Worm (Caenorhabditis elegans) whole organism, L1 larva: ENCODE data around the gene T25D1.1.

Source experiments
- C04F5.9 ChIP-seq: sonication (generic microtip); optimal IDR thresholded peaks from 2 replicates; lab custom pipeline; 2016; ENCODE audit warnings: missing genetic modification characterization, missing compliant biosample characterization
- C16A3.4 ChIP-seq: fragments of 150-350 bp; optimal IDR thresholded peaks from 2 replicates; lab custom pipeline; 2014; ENCODE audit warnings: missing biosample characterization, missing genetic modification characterization
- Y116A8C.19 ChIP-seq: sonication (generic microtip); optimal IDR thresholded peaks from 2 replicates; lab custom pipeline; 2016; ENCODE audit warnings: missing compliant biosample characterization, missing genetic modification characterization, borderline replicate concordance
- blmp-1 ChIP-seq: fragments of 150-350 bp; optimal IDR thresholded peaks from 2 replicates; lab custom pipeline; 2014; ENCODE audit warnings: missing biosample characterization, missing genetic modification characterization
- ceh-63 ChIP-seq: fragments of 200-800 bp; sonication (Bioruptor generic); optimal IDR thresholded peaks from 2 replicates; lab custom pipeline; 2018; ENCODE audit warnings: mild to moderate bottlenecking, missing genetic modification characterization, missing compliant biosample characterization
- ceh-82 ChIP-seq, 3 experiments: fragments of 150-350 bp in 1 of 3; sonication (generic microtip) in 2 of 3; optimal IDR thresholded peaks; 2 replicates each; lab custom pipeline; 2014 to 2017; ENCODE audit warnings: missing biosample characterization in 3 of 3, missing genetic modification characterization in 3 of 3
- ces-1 ChIP-seq: fragments of 150-350 bp; optimal IDR thresholded peaks from 2 replicates; lab custom pipeline; 2014; ENCODE audit warnings: missing biosample characterization, missing genetic modification reagents, missing genetic modification characterization
- elt-2 ChIP-seq: sonication (generic microtip); optimal IDR thresholded peaks from 2 replicates; lab custom pipeline; 2016; ENCODE audit warnings: missing genetic modification characterization, mild to moderate bottlenecking, inconsistent platforms, missing compliant biosample characterization, missing genetic modification reagents
- elt-3 ChIP-seq, 6 experiments: fragments of 150-350 bp in 1 of 6; sonication (generic microtip); optimal IDR thresholded peaks; 2 replicates each; lab custom pipeline; 2017 to 2018; ENCODE audit warnings: missing biosample characterization in 6 of 6, missing genetic modification characterization in 6 of 6, inconsistent platforms in 1 of 6
- fkh-10 ChIP-seq: sonication (generic microtip); optimal IDR thresholded peaks from 2 replicates; lab custom pipeline; 2017; ENCODE audit warnings: missing biosample characterization, missing genetic modification reagents, missing genetic modification characterization
- grh-1 ChIP-seq: fragments of 200-800 bp; sonication (Bioruptor generic); IDR thresholded peaks from 2 replicates; pipeline ENCODE4 v1.3.6; 2022; ENCODE audit warnings: missing genetic modification reagents, missing genetic modification characterization, missing compliant biosample characterization
- isw-1 ChIP-seq: fragments of 200-800 bp; sonication (Bioruptor generic); IDR thresholded peaks from 2 replicates; pipeline ENCODE4 v1.3.6; 2022; ENCODE audit warnings: missing genetic modification characterization, missing compliant biosample characterization
- lin-14 ChIP-seq: fragments of 200-800 bp; sonication (Bioruptor generic); optimal IDR thresholded peaks from 2 replicates; lab custom pipeline; 2018; ENCODE audit warnings: mild to moderate bottlenecking, missing genetic modification characterization, moderate library complexity, missing compliant biosample characterization
- lin-15B ChIP-seq: fragments of 150-350 bp; sonication (generic microtip); optimal IDR thresholded peaks from 3 replicates; lab custom pipeline; 2014; ENCODE audit warnings: missing biosample characterization, missing genetic modification characterization
- nhr-19 ChIP-seq: fragments of 200-800 bp; sonication (Bioruptor generic); conservative IDR thresholded peaks from 2 replicates; pipeline ENCODE4 v1.3.6; 2022; ENCODE audit warnings: missing genetic modification characterization, missing compliant biosample characterization
- nhr-237 ChIP-seq: fragments of 150-350 bp; optimal IDR thresholded peaks from 2 replicates; lab custom pipeline; 2014; ENCODE audit warnings: missing biosample characterization, missing genetic modification characterization
- pag-3 ChIP-seq: sonication (generic microtip); optimal IDR thresholded peaks from 2 replicates; lab custom pipeline; 2017; ENCODE audit warnings: missing genetic modification characterization, mild to moderate bottlenecking, missing compliant biosample characterization, antibody characterized with exemption, borderline replicate concordance; ENCODE audit not compliant: insufficient read depth
- snpc-4 ChIP-seq: fragments of 150-350 bp; optimal IDR thresholded peaks from 2 replicates; lab custom pipeline; 2014; ENCODE audit warnings: missing biosample characterization, missing genetic modification characterization
- snu-23 ChIP-seq: sonication (generic microtip); optimal IDR thresholded peaks from 2 replicates; lab custom pipeline; 2016; ENCODE audit warnings: missing genetic modification characterization, missing compliant biosample characterization
- unc-86 ChIP-seq: sonication (generic microtip); optimal IDR thresholded peaks from 2 replicates; lab custom pipeline; 2016; ENCODE audit warnings: missing genetic modification characterization, missing compliant biosample characterization
- unc-98 ChIP-seq: fragments of 200-800 bp; sonication (Bioruptor generic); IDR thresholded peaks from 2 replicates; pipeline ENCODE4 v1.3.6; 2022; ENCODE audit warnings: missing genetic modification characterization, missing compliant biosample characterization
- ztf-11 ChIP-seq, 2 experiments: sonication (generic microtip); optimal IDR thresholded peaks; 2 replicates each; lab custom pipeline; 2016 to 2017; ENCODE audit warnings: missing genetic modification characterization in 2 of 2, missing biosample characterization in 1 of 2, missing compliant biosample characterization in 1 of 2
- ztf-4 ChIP-seq: fragments of 150-350 bp; optimal IDR thresholded peaks from 2 replicates; lab custom pipeline; 2014; ENCODE audit warnings: missing biosample characterization, missing genetic modification characterization

The T25D1.1 gene

ce11 chrX:16558776-16559175 lies 39.2 kb downstream of the T25D1.1 start (continued):
- peak; percentile 13 for TF ChIP-seq elt-2

ce11 chrX:16559387-16559786 lies 39.8 kb downstream of the T25D1.1 start:
- no peak for TF ChIP-seq C16A3.4 (tag; lab: Kevin White, UChicago)
- no peak for TF ChIP-seq C04F5.9 (tag; lab: Kevin White, UChicago)
- peak in 2 of 6 experiments; percentile 19 to 71 for TF ChIP-seq elt-3 (tag; optimal IDR thresholded peaks at IDR 0.05; lab: Kevin White, UChicago)
- TF ChIP-seq ceh-63 (GFP tag; lab: Kevin White, UChicago), result no peak
- TF ChIP-seq ztf-11 (tag; optimal IDR thresholded peaks at IDR 0.05; lab: Kevin White, UChicago), result no peak
- TF ChIP-seq blmp-1, result peak; percentile 90
- peak; percentile 54 for TF ChIP-seq lin-14 (GFP tag; lab: Kevin White, UChicago)
- no peak for TF ChIP-seq ces-1

DNA sequence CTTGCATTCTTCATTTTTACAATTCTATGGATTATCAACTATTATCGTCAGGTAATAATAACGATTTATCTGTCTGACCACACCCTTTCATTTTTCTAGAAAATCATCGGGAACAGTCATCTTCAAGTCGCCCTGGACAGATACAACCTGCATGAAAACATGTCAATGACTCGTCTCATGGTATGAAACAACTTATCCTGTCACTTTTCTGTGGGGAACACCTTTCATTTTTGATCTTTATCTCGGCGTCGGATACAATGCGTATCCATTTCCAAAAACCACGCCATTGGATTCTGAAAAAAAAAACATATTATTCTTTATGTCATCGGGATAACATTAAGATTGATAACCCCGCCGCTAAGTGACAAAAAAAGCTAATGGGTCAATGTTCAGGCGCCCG lies 41.3 kb downstream of the T25D1.1 start:
- TF ChIP-seq blmp-1 (peak; percentile 56), pag-3 (tag; lab: Kevin White, UChicago) (no peak)
- TF ChIP-seq, all 84 proteins: peak for 1

- TF ChIP-seq Y116A8C.19 (tag; lab: Kevin White, UChicago) (no peak), nhr-19 (GFP tag; lab: Robert Waterston, UW) (0 out of 2 replicates have a peak, but pooled peaks have one; percentile 5), snpc-4 (peak; percentile 93), fkh-10 (GFP tag; lab: Kevin White, UChicago) (peak; percentile 75)
Observed at ce11 chrX:16564515-16565285, 45.1 kb downstream of the T25D1.1 start.

DNA sequence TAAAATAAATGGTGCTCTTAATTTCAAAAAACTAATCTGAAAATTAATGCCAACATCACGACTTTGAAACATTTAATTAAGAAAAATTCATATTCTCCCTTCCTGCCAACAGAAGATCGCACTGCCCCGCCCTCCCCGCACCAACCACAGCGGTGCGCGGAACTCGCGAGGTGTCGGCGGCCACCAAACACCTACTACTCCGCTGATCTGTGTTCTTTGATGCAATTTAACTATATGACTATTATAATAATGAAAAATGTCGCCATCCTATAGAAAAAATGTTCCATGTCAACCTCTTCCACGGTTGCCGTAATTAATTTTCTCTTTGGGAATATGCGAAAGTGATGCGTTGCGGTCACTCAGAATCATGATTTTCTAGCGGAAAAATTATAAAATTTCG lies 46.2 kb downstream of the T25D1.1 start:
- TF ChIP-seq elt-2 (no peak), snpc-4 (peak; percentile 75)

DNA sequence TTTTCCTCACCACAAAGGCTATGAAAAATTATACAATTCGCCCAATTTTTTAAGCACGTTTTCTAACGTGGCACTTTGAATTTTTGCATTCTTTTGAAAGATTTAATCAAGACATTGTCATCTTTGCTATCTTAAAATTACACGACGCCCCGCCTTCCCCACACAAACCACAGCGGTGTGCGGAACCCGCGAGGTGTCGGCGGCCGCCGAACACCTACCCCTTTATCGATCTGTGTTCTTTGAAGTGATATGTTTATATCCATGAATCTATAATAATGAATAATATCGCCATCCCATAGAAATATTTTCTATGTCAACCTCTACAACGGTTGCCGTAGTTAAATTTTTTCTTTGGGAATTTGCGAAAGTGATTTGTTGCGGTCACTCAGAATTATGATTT lies 46.7 kb downstream of the T25D1.1 start:
- TF ChIP-seq unc-86 (tag; lab: Kevin White, UChicago) (no peak), isw-1 (GFP tag; lab: Robert Waterston, UW) (no peak), ceh-82 (tag; optimal IDR thresholded peaks at IDR 0.05; lab: Kevin White, UChicago) (no peak), snpc-4 (peak; percentile 87), grh-1 (GFP tag; lab: Robert Waterston, UW) (no peak)

DNA sequence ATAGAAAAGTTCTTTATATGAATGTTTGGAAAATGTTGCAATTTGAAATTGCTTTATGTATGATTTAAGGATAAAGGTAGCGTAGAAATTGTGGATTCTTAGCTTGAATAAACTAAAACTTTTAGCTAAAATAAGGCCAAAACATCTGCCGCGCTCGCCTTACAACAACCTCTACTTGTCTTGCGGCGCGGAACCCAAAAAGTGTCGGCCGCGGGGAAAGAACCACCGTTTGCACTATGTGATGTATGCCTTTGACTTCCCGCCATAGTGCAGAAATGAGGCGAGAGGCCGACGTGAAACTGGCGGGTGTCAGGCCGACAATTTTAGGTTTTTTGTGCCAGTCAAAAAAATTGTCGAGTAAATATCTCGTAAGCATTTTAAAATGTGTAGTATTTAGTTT lies 52.3 kb downstream of the T25D1.1 start:
- no peak for TF ChIP-seq nhr-237 (tag; lab: Kevin White, UChicago)
- no peak for TF ChIP-seq ceh-63 (GFP tag; lab: Kevin White, UChicago)
- no peak for TF ChIP-seq lin-15B (tag; lab: Kevin White, UChicago)
- no peak for TF ChIP-seq unc-98
- TF ChIP-seq snu-23 (GFP tag; lab: Kevin White, UChicago), result no peak
- TF ChIP-seq ztf-4 (tag; lab: Kevin White, UChicago), result no peak
- TF ChIP-seq pag-3 (tag; lab: Kevin White, UChicago), result no peak
- no peak for TF ChIP-seq C16A3.4 (tag; lab: Kevin White, UChicago)
